Worm (Caenorhabditis elegans): ENCODE data around the gene unc-84.

DNA sequence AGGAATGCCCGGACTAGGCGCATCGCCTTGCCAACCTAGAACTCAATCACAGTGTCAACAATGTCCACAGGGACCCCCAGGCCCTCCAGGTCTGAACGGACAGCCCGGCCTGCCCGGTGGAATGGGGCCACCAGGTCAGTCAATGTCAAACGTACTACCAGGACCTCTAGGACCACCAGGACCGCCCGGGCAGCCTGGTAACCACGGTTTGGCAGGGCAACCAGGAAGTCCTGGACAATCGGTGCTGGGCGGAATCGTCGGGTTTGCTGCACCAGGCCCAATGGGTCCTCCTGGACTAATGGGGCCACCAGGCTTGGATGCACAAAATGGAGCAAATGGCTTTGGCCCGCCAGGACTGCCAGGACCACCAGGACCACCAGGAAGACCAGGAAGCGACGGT is 6.1 kb downstream of the unc-84 start:
- TF ChIP-seq him-1 (tag; optimal IDR thresholded peaks at IDR 0.05) (no peak), W03F9.2 (tag; optimal IDR thresholded peaks at IDR 0.05) (no peak)

All from whole organism, L4/young adult.